Worm (Caenorhabditis elegans) whole organism, L4/young adult: Measurements from ENCODE around the gene scl-21.

ENCODE experiments used
- W03F9.2 ChIP-seq: fragments of 150-350 bp; optimal IDR thresholded peaks from 2 replicates; lab custom pipeline; 2014; ENCODE audit warnings: missing biosample characterization, missing genetic modification characterization
- dao-5 ChIP-seq: sonication (generic microtip); optimal IDR thresholded peaks from 2 replicates; lab custom pipeline; 2016; ENCODE audit warnings: missing genotype, missing genetic modification characterization, moderate library complexity, missing compliant biosample characterization
- him-1 ChIP-seq: sonication (generic microtip); optimal IDR thresholded peaks from 2 replicates; lab custom pipeline; 2016; ENCODE audit warnings: missing genotype, missing genetic modification reagents, missing genetic modification characterization, missing compliant biosample characterization

ce11 chrV:19484507-19484906, 11.0 kb downstream of the scl-21 start, which contains the start of gene Y43F8B.17:
- TF ChIP-seq dao-5 (tag; lab: Kevin White, UChicago), result no peak
- TF ChIP-seq W03F9.2 (tag; lab: Kevin White, UChicago), result no peak
- TF ChIP-seq him-1 (tag; lab: Kevin White, UChicago), result no peak
